Fruit fly (Drosophila melanogaster) whole organism, wandering third instar larva: ENCODE results near the gene Sodh2.
A peak's percentile ranks its signal among the peaks of the same experiment; 100 is the strongest.

Experiments used
- Abd-B ChIP-seq: fragments of >200 bp; optimal IDR thresholded peaks from 2 replicates; lab custom pipeline; 2017; ENCODE audit warnings: missing biosample characterization, missing genetic modification characterization
- CG32264 ChIP-seq: fragments of 200-800 bp; sonication (Bioruptor generic); optimal IDR thresholded peaks from 2 replicates; lab custom pipeline; 2016; ENCODE audit warnings: missing biosample characterization, missing genetic modification characterization
- CG9705 ChIP-seq: fragments of 200-800 bp; sonication (Bioruptor generic); optimal IDR thresholded peaks from 2 replicates; lab custom pipeline; 2018; ENCODE audit warnings: missing biosample characterization, mild to moderate bottlenecking, missing genetic modification characterization
- CrebA ChIP-seq: fragments of 200-800 bp; sonication (Bioruptor generic); optimal IDR thresholded peaks from 2 replicates; lab custom pipeline; 2016; ENCODE audit warnings: missing biosample characterization, mild to moderate bottlenecking, missing genetic modification characterization, borderline replicate concordance
- Dif ChIP-seq: fragments of 200-275, 200-300 bp; sonication (Bioruptor generic); optimal IDR thresholded peaks from 2 replicates; lab custom pipeline; 2018; ENCODE audit warnings: missing biosample characterization, missing genetic modification characterization; ENCODE audit not compliant: partially characterized antibody
- GATAd ChIP-seq: sonication (Bioruptor generic); optimal IDR thresholded peaks from 2 replicates; lab custom pipeline; 2016; ENCODE audit warnings: missing biosample characterization, missing genetic modification characterization
- HLH106 ChIP-seq: fragments of 200-800 bp; optimal IDR thresholded peaks from 3 replicates; lab custom pipeline; 2019; ENCODE audit warnings: missing biosample characterization, mild to moderate bottlenecking, missing genetic modification characterization, moderate library complexity
- Hnf4 ChIP-seq: fragments of 200-800 bp; sonication (Bioruptor generic); optimal IDR thresholded peaks from 2 replicates; lab custom pipeline; 2016; ENCODE audit warnings: missing biosample characterization, mild to moderate bottlenecking, missing genetic modification characterization
- Hr78 ChIP-seq: fragments of >200 bp; optimal IDR thresholded peaks from 2 replicates; lab custom pipeline; 2017; ENCODE audit warnings: missing biosample characterization, missing genetic modification characterization
- Hr83 ChIP-seq: fragments of 200-300 bp; sonication (Bioruptor generic); optimal IDR thresholded peaks from 2 replicates; lab custom pipeline; 2016; ENCODE audit warnings: missing biosample characterization, mild to moderate bottlenecking, missing genetic modification characterization, moderate library complexity; ENCODE audit not compliant: poor library complexity, severe bottlenecking
- Mio ChIP-seq: sonication (Bioruptor generic); optimal IDR thresholded peaks from 2 replicates; lab custom pipeline; 2016; ENCODE audit warnings: missing biosample characterization, missing genetic modification characterization
- N ChIP-seq: fragments of >200 bp; optimal IDR thresholded peaks from 2 replicates; lab custom pipeline; 2018; ENCODE audit warnings: missing biosample characterization, missing external identifiers, missing genetic modification characterization
- OdsH ChIP-seq: fragments of 200-800 bp; sonication (Bioruptor generic); optimal IDR thresholded peaks from 2 replicates; lab custom pipeline; 2016; ENCODE audit warnings: missing biosample characterization, mild to moderate bottlenecking, missing genetic modification characterization
- Rel ChIP-seq, 2 experiments: fragments of 200-800 bp; sonication (Bioruptor generic) in 1 of 2; optimal IDR thresholded peaks; 2 replicates in 1 of 2; 3 replicates in 1 of 2; lab custom pipeline; 2016 to 2019; ENCODE audit warnings: mild to moderate bottlenecking in 2 of 2, missing biosample characterization in 2 of 2, missing genetic modification characterization in 2 of 2, moderate library complexity in 1 of 2
- Sp1 ChIP-seq: fragments of 200-800 bp; sonication (Bioruptor generic); optimal IDR thresholded peaks from 3 replicates; lab custom pipeline; 2019; ENCODE audit warnings: missing biosample characterization, mild to moderate bottlenecking, missing genetic modification characterization, moderate library complexity
- br ChIP-seq: fragments of 200-800 bp; sonication (Bioruptor generic); optimal IDR thresholded peaks from 2 replicates; lab custom pipeline; 2016; ENCODE audit warnings: missing biosample characterization, missing genetic modification characterization
- brk ChIP-seq: fragments of 200-800 bp; sonication (Bioruptor generic); optimal IDR thresholded peaks from 2 replicates; lab custom pipeline; 2016; ENCODE audit warnings: missing biosample characterization, mild to moderate bottlenecking, missing genetic modification characterization
- dl ChIP-seq, 2 experiments: fragments of 175-275, 200-275 bp in 1 of 2; fragments of 200-275 bp in 1 of 2; sonication (Bioruptor generic); optimal IDR thresholded peaks; lab custom pipeline; 2018; ENCODE audit warnings: mild to moderate bottlenecking in 2 of 2, missing biosample characterization in 2 of 2, missing genetic modification characterization in 2 of 2, moderate library complexity in 2 of 2; ENCODE audit not compliant: partially characterized antibody in 2 of 2, insufficient read depth in 1 of 2
- dmrt93B ChIP-seq: fragments of 200-800 bp; sonication (Bioruptor generic); optimal IDR thresholded peaks from 2 replicates; lab custom pipeline; 2018; ENCODE audit warnings: missing biosample characterization, mild to moderate bottlenecking, missing genetic modification characterization
- dsf ChIP-seq: sonication (Bioruptor generic); optimal IDR thresholded peaks from 2 replicates; lab custom pipeline; 2016; ENCODE audit warnings: missing biosample characterization, missing genetic modification characterization, borderline replicate concordance
- ey ChIP-seq: fragments of 200-800 bp; sonication (Bioruptor generic); optimal IDR thresholded peaks from 2 replicates; lab custom pipeline; 2016; ENCODE audit warnings: missing biosample characterization, missing genetic modification characterization
- foxo ChIP-seq, 2 experiments: fragments of 200-800 bp; sonication (Bioruptor generic); optimal IDR thresholded peaks; 2 replicates in 1 of 2; 3 replicates in 1 of 2; lab custom pipeline; 2016 to 2017; ENCODE audit warnings: missing biosample characterization in 2 of 2, missing genetic modification characterization in 2 of 2
- fru ChIP-seq: fragments of 200-800 bp; sonication (Bioruptor generic); optimal IDR thresholded peaks from 3 replicates; lab custom pipeline; 2016; ENCODE audit warnings: missing biosample characterization, mild to moderate bottlenecking, missing genetic modification characterization
- h ChIP-seq: fragments of 200-800 bp; sonication (Bioruptor generic); optimal IDR thresholded peaks from 3 replicates; lab custom pipeline; 2016; ENCODE audit warnings: missing biosample characterization, mild to moderate bottlenecking, missing genetic modification characterization
- jim ChIP-seq: fragments of 175-275, 200-325 bp; sonication (Bioruptor generic); optimal IDR thresholded peaks from 2 replicates; lab custom pipeline; 2016; ENCODE audit warnings: missing biosample characterization, mild to moderate bottlenecking, missing genetic modification characterization
- lola ChIP-seq: fragments of >200 bp; optimal IDR thresholded peaks from 2 replicates; lab custom pipeline; 2017; ENCODE audit warnings: missing biosample characterization, missing genetic modification characterization
- psq ChIP-seq: fragments of 200-800 bp; sonication (Bioruptor generic); optimal IDR thresholded peaks from 3 replicates; lab custom pipeline; 2017; ENCODE audit warnings: missing biosample characterization, mild to moderate bottlenecking, missing genetic modification characterization, moderate library complexity
- rgr ChIP-seq: fragments of 200-800 bp; sonication (Bioruptor generic); optimal IDR thresholded peaks from 3 replicates; lab custom pipeline; 2016; ENCODE audit warnings: missing biosample characterization, mild to moderate bottlenecking, missing genetic modification characterization
- sage ChIP-seq: fragments of 200-800 bp; sonication (Bioruptor generic); optimal IDR thresholded peaks from 2 replicates; lab custom pipeline; 2016; ENCODE audit warnings: missing biosample characterization, mild to moderate bottlenecking, missing genetic modification characterization
- sv ChIP-seq: fragments of 200-800 bp; sonication (Bioruptor generic); optimal IDR thresholded peaks from 3 replicates; lab custom pipeline; 2016; ENCODE audit warnings: missing biosample characterization, missing genetic modification characterization
- tai ChIP-seq: sonication (Bioruptor generic); optimal IDR thresholded peaks from 2 replicates; lab custom pipeline; 2016; ENCODE audit warnings: missing biosample characterization, missing genetic modification characterization
- usp ChIP-seq: fragments of >200 bp; optimal IDR thresholded peaks from 2 replicates; lab custom pipeline; 2017; ENCODE audit warnings: missing biosample characterization, missing genetic modification characterization
- woc ChIP-seq: sonication (Bioruptor generic); optimal IDR thresholded peaks from 2 replicates; lab custom pipeline; 2016; ENCODE audit warnings: missing biosample characterization, mild to moderate bottlenecking, missing genetic modification characterization

Sodh2 gene

dm6 chr3R:10834893-10835292, 41.3 kb upstream of the Sodh2 start (continued):
- TF ChIP-seq br (peak; percentile 94), rgr (GFP tag; lab: Kevin White, UChicago) (peak; percentile 95), Rel (GFP tag; optimal IDR thresholded peaks at IDR 0.05; lab: Kevin White, UChicago) (peak; percentile 90), Rel (tag; optimal IDR thresholded peaks at IDR 0.05; lab: Kevin White, UChicago) (peak; percentile 70), fru (GFP tag; lab: Kevin White, UChicago) (peak; percentile 96), Abd-B (GFP tag; lab: Kevin White, UChicago) (no peak), usp (GFP tag; lab: Kevin White, UChicago) (no peak), CG32264 (peak; percentile 86), GATAd (no peak), HLH106 (tag; lab: Kevin White, UChicago) (peak; percentile 96), sage (GFP tag; lab: Kevin White, UChicago) (peak; percentile 95)

dm6 chr3R:10836924-10837323, 39.3 kb upstream of the Sodh2 start:
- no peak for TF ChIP-seq foxo (GFP tag; optimal IDR thresholded peaks at IDR 0.05; lab: Kevin White, UChicago)

- TF ChIP-seq usp (GFP tag; lab: Kevin White, UChicago) (no peak), GATAd (no peak), h (GFP tag; lab: Kevin White, UChicago) (peak; percentile 25), brk (no peak), Sp1 (peak; percentile 17), HLH106 (tag; lab: Kevin White, UChicago) (peak; percentile 19), Mio (GFP tag; lab: Kevin White, UChicago) (no peak), OdsH (GFP tag; lab: Kevin White, UChicago) (peak; percentile 13), foxo (GFP tag; optimal IDR thresholded peaks at IDR 0.05; lab: Kevin White, UChicago) (peak in 1 of 2 experiments; percentile 12)
These were observed 33.8 kb upstream of the Sodh2 start for dm6 chr3R:10842422-10842821.

dm6 chr3R:10849515-10849973, 26.6 kb upstream of the Sodh2 start, which contains the start of gene CG42394:
TSS of gene CG42394 (plus strand) at chr3R:10849825.
- TF ChIP-seq Hnf4 (GFP tag; lab: Kevin White, UChicago) (peak; percentile 68), woc (GFP tag; lab: Kevin White, UChicago) (peak; percentile 58), OdsH (GFP tag; lab: Kevin White, UChicago) (peak; percentile 88), Hr78 (GFP tag; lab: Kevin White, UChicago) (no peak), CG9705 (GFP tag; lab: Kevin White, UChicago) (peak; percentile 70), tai (GFP tag; lab: Kevin White, UChicago) (no peak), jim (GFP tag; lab: Kevin White, UChicago) (no peak), Sp1 (peak; percentile 92), Dif (GFP tag; lab: Kevin White, UChicago) (no peak), psq (peak; percentile 81), sv (GFP tag; lab: Kevin White, UChicago) (peak; percentile 87), dmrt93B (peak; percentile 87), rgr (GFP tag; lab: Kevin White, UChicago) (peak; percentile 90), sage (GFP tag; lab: Kevin White, UChicago) (peak; percentile 83), CrebA (GFP tag; lab: Kevin White, UChicago) (no peak), ey (GFP tag; lab: Kevin White, UChicago) (peak; percentile 70), Mio (GFP tag; lab: Kevin White, UChicago) (no peak), fru (GFP tag; lab: Kevin White, UChicago) (peak; percentile 90), Hr83 (GFP tag; lab: Kevin White, UChicago) (peak; percentile 66), HLH106 (tag; lab: Kevin White, UChicago) (peak; percentile 93), dsf (no peak), Abd-B (GFP tag; lab: Kevin White, UChicago) (no peak), h (GFP tag; lab: Kevin White, UChicago) (peak; percentile 90), N (no peak), CG32264 (no peak), dl (GFP tag; optimal IDR thresholded peaks at IDR 0.05; lab: Kevin White, UChicago; ENCODE audit: insufficient read depth in 1 of 2, partially characterized antibody in 2 of 2) (no peak), foxo (GFP tag; optimal IDR thresholded peaks at IDR 0.05; lab: Kevin White, UChicago) (peak in 1 of 2 experiments; percentile 93), lola (GFP tag; lab: Kevin White, UChicago) (no peak), brk (peak; percentile 77), Rel (GFP tag; optimal IDR thresholded peaks at IDR 0.05; lab: Kevin White, UChicago) (peak; percentile 77), Rel (tag; optimal IDR thresholded peaks at IDR 0.05; lab: Kevin White, UChicago) (peak; percentile 55), br (peak; percentile 72)
